Worm (Caenorhabditis elegans): Measurements from ENCODE around the gene mdt-15.

The mdt-15 gene

ce11 chrIII:5823617-5824016 lies 9.9 kb downstream of the mdt-15 start, which contains the start of gene R12B2.8:
Gene R12B2.8, plus strand, starts transcription at chrIII:5823917.
- TF ChIP-seq bed-1 (GFP tag; IDR thresholded peaks at IDR 0.05) (no peak), ceh-40 (GFP tag; IDR thresholded peaks at IDR 0.05) (no peak), K12H6.12 (tag; optimal IDR thresholded peaks at IDR 0.05) (no peak)

ce11 chrIII:5822816-5823215 lies 10.7 kb downstream of the mdt-15 start:
- TF ChIP-seq ama-1 (optimal IDR thresholded peaks at IDR 0.05) (no peak), ama-1 (GFP tag; optimal IDR thresholded peaks at IDR 0.05) (no peak)

- TF ChIP-seq B0261.1 (tag; optimal IDR thresholded peaks at IDR 0.05) (no peak), ZK185.1 (tag; optimal IDR thresholded peaks at IDR 0.05; ENCODE audit: poor library complexity, severe bottlenecking) (no peak), ztf-25 (GFP tag; IDR thresholded peaks at IDR 0.05) (no peak), F10E7.11 (tag; optimal IDR thresholded peaks at IDR 0.05) (no peak), egl-18 (GFP tag; IDR thresholded peaks at IDR 0.05) (no peak), dpff-1 (tag; optimal IDR thresholded peaks at IDR 0.05) (no peak), pbrm-1 (GFP tag; IDR thresholded peaks at IDR 0.05) (no peak), pha-4 (tag; optimal IDR thresholded peaks at IDR 0.05) (no peak), F49E8.2 (tag; optimal IDR thresholded peaks at IDR 0.05; ENCODE audit: insufficient read depth) (no peak), hmg-20 (GFP tag; IDR thresholded peaks at IDR 0.05) (no peak), dpl-1 (GFP tag; optimal IDR thresholded peaks at IDR 0.05) (no peak), sptf-2 (GFP tag; optimal IDR thresholded peaks at IDR 0.05) (no peak), F52B5.7 (tag; optimal IDR thresholded peaks at IDR 0.05) (no peak)
Observed at ce11 chrIII:5815932-5816331, 17.6 kb downstream of the mdt-15 start, which contains the start of gene sma-4. Gene sma-4, plus strand, starts transcription at chrIII:5816232.

- TF ChIP-seq nfyb-1 (GFP tag; IDR thresholded peaks at IDR 0.05) = no peak
- TF ChIP-seq bed-1 (GFP tag; IDR thresholded peaks at IDR 0.05) = no peak
- TF ChIP-seq Y79H2A.3 (GFP tag; conservative IDR thresholded peaks at IDR 0.05) = no peak
- TF ChIP-seq B0261.1 (tag; optimal IDR thresholded peaks at IDR 0.05) = no peak
- no peak for TF ChIP-seq dox-1 (GFP tag; IDR thresholded peaks at IDR 0.05)
- TF ChIP-seq ceh-40 (GFP tag; IDR thresholded peaks at IDR 0.05) = no peak
- TF ChIP-seq snpc-3.4 (tag; optimal IDR thresholded peaks at IDR 0.05) = no peak
- TF ChIP-seq egl-44 (GFP tag; IDR thresholded peaks at IDR 0.05) = no peak
- peak; percentile 31 for TF ChIP-seq nhr-80 (tag; optimal IDR thresholded peaks at IDR 0.05)
- no peak for TF ChIP-seq F37B4.10 (GFP tag; IDR thresholded peaks at IDR 0.05)
- no peak for TF ChIP-seq ztf-28 (GFP tag; IDR thresholded peaks at IDR 0.05)
- TF ChIP-seq ztf-22 (GFP tag; optimal IDR thresholded peaks at IDR 0.05) = peak; percentile 25
- TF ChIP-seq bed-2 (GFP tag; IDR thresholded peaks at IDR 0.05) = no peak
- TF ChIP-seq zfh-2 (GFP tag; conservative IDR thresholded peaks at IDR 0.05) = peak; percentile 23; the same call in 1 of the 2 replicates
- no peak for TF ChIP-seq pha-4 (tag; optimal IDR thresholded peaks at IDR 0.05)
- no peak for TF ChIP-seq snpc-1.1 (tag; optimal IDR thresholded peaks at IDR 0.05; ENCODE audit: insufficient read depth)
- TF ChIP-seq Y67H2A.10 (GFP tag; conservative IDR thresholded peaks at IDR 0.05) = no peak
- no peak for TF ChIP-seq lin-40 (tag; optimal IDR thresholded peaks at IDR 0.05)
Observed at ce11 chrIII:5814799-5815198, 18.8 kb downstream of the mdt-15 start, which contains the start of gene R12B2.7. Gene R12B2.7, plus strand, starts transcription at chrIII:5815045.

- TF ChIP-seq cebp-1 (GFP tag; IDR thresholded peaks at IDR 0.05) (no peak), cebp-1 (tag; optimal IDR thresholded peaks at IDR 0.05) (peak; percentile 34), F37B4.10 (GFP tag; IDR thresholded peaks at IDR 0.05) (no peak), die-1 (tag; optimal IDR thresholded peaks at IDR 0.05) (no peak), rec-8 (tag; optimal IDR thresholded peaks at IDR 0.05) (no peak), F49E8.2 (tag; optimal IDR thresholded peaks at IDR 0.05; ENCODE audit: insufficient read depth) (no peak), F22D6.2 (tag; optimal IDR thresholded peaks at IDR 0.05) (no peak), ets-4 (GFP tag; optimal IDR thresholded peaks at IDR 0.05) (no peak), hmg-1.2 (GFP tag; IDR thresholded peaks at IDR 0.05) (0 out of 2 replicates have a peak, but pooled peaks have one; percentile 17), egrh-3 (GFP tag; IDR thresholded peaks at IDR 0.05) (peak; percentile 47; the same call in 1 of the 2 replicates)
Observed at ce11 chrIII:5814098-5814497, 19.5 kb downstream of the mdt-15 start.

Measured in whole organism, young adult.